Worm (Caenorhabditis elegans): ENCODE measurements around the gene F09G8.10.

ce11 chrIII:8250007-8250683 is 21.8 kb downstream of the F09G8.10 start, which contains the start of gene knl-1:
- TF ChIP-seq scrt-1 (GFP tag; IDR thresholded peaks at IDR 0.05), result no peak
- TF ChIP-seq pes-1 (GFP tag; IDR thresholded peaks at IDR 0.05), result no peak; the same call in 1 of the 2 replicates
- no peak for TF ChIP-seq ama-1 (optimal IDR thresholded peaks at IDR 0.05)
- no peak for TF ChIP-seq flt-1 (GFP tag; IDR thresholded peaks at IDR 0.05)
- no peak for TF ChIP-seq tra-4 (tag; optimal IDR thresholded peaks at IDR 0.05)
- no peak for TF ChIP-seq tbx-11 (GFP tag; IDR thresholded peaks at IDR 0.05)
- TF ChIP-seq aly-1 (tag; optimal IDR thresholded peaks at IDR 0.05), result no peak
- no peak for TF ChIP-seq B0310.2 (tag; optimal IDR thresholded peaks at IDR 0.05)
- peak; percentile 51 for TF ChIP-seq F13C5.2 (tag; optimal IDR thresholded peaks at IDR 0.05)
- no peak for TF ChIP-seq ceh-36 (tag; optimal IDR thresholded peaks at IDR 0.05)
